Worm (Caenorhabditis elegans) whole organism, mixed stage, embryonic: ENCODE measurements around the gene chch-3.

Experiments
- drap-1 ChIP-seq: fragments of 200-800 bp; sonication (Bioruptor generic); optimal IDR thresholded peaks from 3 replicates; lab custom pipeline; 2018; ENCODE audit warnings: mild to moderate bottlenecking, missing genetic modification characterization, missing compliant biosample characterization
- elt-1 ChIP-seq: sonication (generic microtip); optimal IDR thresholded peaks from 2 replicates; lab custom pipeline; 2017; ENCODE audit warnings: missing genetic modification characterization, mild to moderate bottlenecking, missing compliant biosample characterization, antibody characterized with exemption, moderate library complexity, borderline replicate concordance; ENCODE audit not compliant: insufficient read depth
- elt-3 ChIP-seq: fragments of 150-350 bp; optimal IDR thresholded peaks from 2 replicates; lab custom pipeline; 2014; ENCODE audit warnings: missing biosample characterization, missing genetic modification characterization
- lsy-2 ChIP-seq: fragments of 150-350 bp; optimal IDR thresholded peaks from 2 replicates; lab custom pipeline; 2014; ENCODE audit warnings: missing biosample characterization, missing genetic modification characterization
- nhr-28 ChIP-seq: fragments of 150-350 bp; optimal IDR thresholded peaks from 2 replicates; lab custom pipeline; 2014; ENCODE audit warnings: missing biosample characterization, missing genetic modification characterization

DNA sequence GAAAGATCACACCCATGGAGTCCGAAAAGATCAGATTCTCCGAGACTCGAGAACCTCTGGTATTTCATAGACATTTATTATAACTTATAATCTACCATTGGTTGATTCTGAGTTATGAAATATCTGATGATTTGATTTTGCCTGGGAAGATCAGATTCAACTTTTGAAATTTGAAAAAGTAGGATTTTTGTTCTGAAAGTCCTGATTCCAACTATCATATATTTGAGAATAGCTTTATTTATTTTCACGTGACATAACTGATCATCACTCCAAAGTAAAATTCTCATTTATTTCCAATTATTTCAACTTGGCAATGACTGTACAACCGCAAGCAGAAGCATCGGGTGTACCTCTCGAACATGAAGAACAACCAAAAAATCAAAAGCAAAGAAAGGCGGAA is 17.1 kb upstream of the chch-3 start, which contains the start of gene Y51B9A.7:
- no peak for TF ChIP-seq elt-3 (tag; lab: Kevin White, UChicago)
- TF ChIP-seq elt-1 (tag; lab: Kevin White, UChicago) = no peak
- TF ChIP-seq lsy-2 (tag; lab: Kevin White, UChicago) = no peak
- no peak for TF ChIP-seq drap-1 (GFP tag; lab: Kevin White, UChicago)
- no peak for TF ChIP-seq nhr-28 (tag; lab: Kevin White, UChicago)
